Worm (Caenorhabditis elegans) whole organism, L3 larva: ENCODE results near the gene hmg-1.1.

Experiments
- ceh-9 ChIP-seq: sonication (generic microtip); optimal IDR thresholded peaks from 2 replicates; lab custom pipeline; 2018; ENCODE audit warnings: missing biosample characterization, missing genetic modification characterization
- fkh-10 ChIP-seq: sonication (generic microtip); optimal IDR thresholded peaks from 2 replicates; lab custom pipeline; 2017; ENCODE audit warnings: missing biosample characterization, missing genetic modification reagents, missing genetic modification characterization
- skn-1 ChIP-seq: fragments of 150-350 bp; optimal IDR thresholded peaks from 2 replicates; lab custom pipeline; 2014; ENCODE audit warnings: missing biosample characterization, missing genetic modification characterization

- no peak for TF ChIP-seq ceh-9
- no peak for TF ChIP-seq skn-1 (tag; lab: Kevin White, UChicago)
- no peak for TF ChIP-seq fkh-10 (GFP tag; lab: Kevin White, UChicago)
These were observed 24.3 kb upstream of the hmg-1.1 start, which contains the start of gene Y48B6A.13 for ce11 chrII:14226175-14226574.
